Worm (Caenorhabditis elegans) whole organism, L3 larva: ENCODE measurements around the gene chin-1.

Experiments
- R02D3.7 ChIP-seq: fragments of 150-350 bp; optimal IDR thresholded peaks from 2 replicates; lab custom pipeline; 2014; ENCODE audit warnings: missing biosample characterization, missing genetic modification characterization
- ZK546.5 ChIP-seq: sonication (generic microtip); optimal IDR thresholded peaks from 2 replicates; lab custom pipeline; 2017; ENCODE audit warnings: missing biosample characterization, missing genetic modification characterization
- aly-2 ChIP-seq: fragments of 150-350 bp; optimal IDR thresholded peaks from 2 replicates; lab custom pipeline; 2014; ENCODE audit warnings: missing biosample characterization, missing genetic modification characterization
- ama-1 ChIP-seq: fragments of 150-350 bp; optimal IDR thresholded peaks from 2 replicates; lab custom pipeline; 2018
- ceh-16 ChIP-seq: sonication (generic microtip); optimal IDR thresholded peaks from 2 replicates; lab custom pipeline; 2017; ENCODE audit warnings: missing biosample characterization, missing genetic modification characterization
- ceh-82 ChIP-seq: fragments of 150-350 bp; optimal IDR thresholded peaks from 2 replicates; lab custom pipeline; 2014; ENCODE audit warnings: missing biosample characterization, missing genetic modification characterization
- ceh-9 ChIP-seq: sonication (generic microtip); optimal IDR thresholded peaks from 2 replicates; lab custom pipeline; 2018; ENCODE audit warnings: missing biosample characterization, missing genetic modification characterization
- daf-12 ChIP-seq: fragments of 150-350 bp; optimal IDR thresholded peaks from 2 replicates; lab custom pipeline; 2014; ENCODE audit warnings: missing biosample characterization, missing genetic modification reagents, missing genetic modification characterization
- egl-27 ChIP-seq: sonication (generic microtip); optimal IDR thresholded peaks from 4 replicates; lab custom pipeline; 2017; ENCODE audit warnings: missing biosample characterization, missing genetic modification reagents, missing genetic modification characterization
- egl-5 ChIP-seq: fragments of 150-350 bp; optimal IDR thresholded peaks from 2 replicates; lab custom pipeline; 2017; ENCODE audit warnings: missing biosample characterization, missing genetic modification reagents, missing genetic modification characterization, inconsistent platforms
- elt-1 ChIP-seq: fragments of 150-350 bp; optimal IDR thresholded peaks from 2 replicates; lab custom pipeline; 2014; ENCODE audit warnings: missing biosample characterization, missing genetic modification characterization
- elt-3 ChIP-seq, 3 experiments: fragments of 150-350 bp in 1 of 3; sonication (generic microtip) in 2 of 3; optimal IDR thresholded peaks; 2 replicates in 2 of 3; 4 replicates in 1 of 3; lab custom pipeline; 2014 to 2017; ENCODE audit warnings: missing biosample characterization in 3 of 3, missing genetic modification characterization in 3 of 3
- fkh-10 ChIP-seq: sonication (generic microtip); optimal IDR thresholded peaks from 2 replicates; lab custom pipeline; 2017; ENCODE audit warnings: missing biosample characterization, missing genetic modification reagents, missing genetic modification characterization
- fkh-2 ChIP-seq: fragments of 150-350 bp; optimal IDR thresholded peaks from 2 replicates; lab custom pipeline; 2014; ENCODE audit warnings: missing biosample characterization, missing genetic modification reagents, missing genetic modification characterization
- fos-1 ChIP-seq: fragments of 150-350 bp; optimal IDR thresholded peaks from 2 replicates; lab custom pipeline; 2014; ENCODE audit warnings: missing biosample characterization, missing genetic modification characterization
- hmg-11 ChIP-seq: sonication (generic microtip); optimal IDR thresholded peaks from 2 replicates; lab custom pipeline; 2016; ENCODE audit warnings: missing genetic modification characterization, missing compliant biosample characterization
- jun-1 ChIP-seq: fragments of 150-350 bp; optimal IDR thresholded peaks from 2 replicates; lab custom pipeline; 2014; ENCODE audit warnings: missing biosample characterization, missing genetic modification reagents, missing genetic modification characterization
- lin-39 ChIP-seq: fragments of 150-350 bp; optimal IDR thresholded peaks from 2 replicates; lab custom pipeline; 2018; ENCODE audit warnings: missing biosample characterization, missing genetic modification reagents, missing genetic modification characterization
- lsy-12 ChIP-seq: sonication (generic microtip); optimal IDR thresholded peaks from 2 replicates; lab custom pipeline; 2016; ENCODE audit warnings: mild to moderate bottlenecking, missing genetic modification characterization, missing compliant biosample characterization
- mdl-1 ChIP-seq: fragments of 150-350 bp; optimal IDR thresholded peaks from 2 replicates; lab custom pipeline; 2014; ENCODE audit warnings: missing biosample characterization, missing genetic modification characterization
- mml-1 ChIP-seq: fragments of 150-350 bp; sonication (generic microtip); optimal IDR thresholded peaks from 3 replicates; lab custom pipeline; 2014; ENCODE audit warnings: missing biosample characterization, missing genetic modification characterization
- nfya-1 ChIP-seq: sonication (generic microtip); optimal IDR thresholded peaks from 2 replicates; lab custom pipeline; 2017; ENCODE audit warnings: missing genetic modification characterization, mild to moderate bottlenecking, missing compliant biosample characterization, antibody characterized with exemption, moderate library complexity; ENCODE audit not compliant: insufficient read depth
- nhr-11 ChIP-seq: fragments of 150-350 bp; optimal IDR thresholded peaks from 2 replicates; lab custom pipeline; 2014; ENCODE audit warnings: missing biosample characterization, missing genetic modification characterization
- nhr-237 ChIP-seq: fragments of 150-350 bp; optimal IDR thresholded peaks from 2 replicates; lab custom pipeline; 2014; ENCODE audit warnings: missing biosample characterization, missing genetic modification characterization
- nhr-25 ChIP-seq: sonication (generic microtip); optimal IDR thresholded peaks from 2 replicates; lab custom pipeline; 2017; ENCODE audit warnings: missing biosample characterization, missing genetic modification characterization
- nhr-28 ChIP-seq: fragments of 150-350 bp; optimal IDR thresholded peaks from 2 replicates; lab custom pipeline; 2014; ENCODE audit warnings: missing biosample characterization, missing genetic modification characterization
- nhr-43 ChIP-seq: sonication (generic microtip); optimal IDR thresholded peaks from 2 replicates; lab custom pipeline; 2016; ENCODE audit warnings: mild to moderate bottlenecking, missing genetic modification characterization, missing compliant biosample characterization; ENCODE audit not compliant: poor library complexity, severe bottlenecking
- nhr-67 ChIP-seq: fragments of 150-350 bp; optimal IDR thresholded peaks from 2 replicates; lab custom pipeline; 2014; ENCODE audit warnings: missing biosample characterization, missing genetic modification characterization
- nhr-76 ChIP-seq: fragments of 150-350 bp; sonication (generic microtip); optimal IDR thresholded peaks from 5 replicates; lab custom pipeline; 2014; ENCODE audit warnings: missing biosample characterization, missing genetic modification characterization
- nhr-77 ChIP-seq: fragments of 150-350 bp; optimal IDR thresholded peaks from 2 replicates; lab custom pipeline; 2014; ENCODE audit warnings: missing biosample characterization, missing genetic modification characterization
- pha-4 ChIP-seq: fragments of 150-350 bp; optimal IDR thresholded peaks from 2 replicates; lab custom pipeline; 2014; ENCODE audit warnings: missing biosample characterization, missing genetic modification reagents, missing genetic modification characterization
- pqm-1 ChIP-seq: fragments of 150-350 bp; optimal IDR thresholded peaks from 2 replicates; lab custom pipeline; 2017; ENCODE audit warnings: missing biosample characterization, missing genetic modification characterization, inconsistent platforms
- sea-2 ChIP-seq: fragments of 150-350 bp; sonication (generic microtip); optimal IDR thresholded peaks from 4 replicates; lab custom pipeline; 2014; ENCODE audit warnings: missing biosample characterization, missing genetic modification reagents, missing genetic modification characterization
- snpc-4 ChIP-seq: fragments of 150-350 bp; optimal IDR thresholded peaks from 2 replicates; lab custom pipeline; 2014; ENCODE audit warnings: missing biosample characterization, missing genetic modification characterization
- tbx-2 ChIP-seq: sonication (generic microtip); optimal IDR thresholded peaks from 2 replicates; lab custom pipeline; 2016; ENCODE audit warnings: mild to moderate bottlenecking, missing genetic modification characterization, missing compliant biosample characterization
- unc-39 ChIP-seq: sonication (generic microtip); optimal IDR thresholded peaks from 4 replicates; lab custom pipeline; 2017; ENCODE audit warnings: missing biosample characterization, missing genetic modification characterization
- unc-62 ChIP-seq: fragments of 150-350 bp; sonication (generic microtip); optimal IDR thresholded peaks from 4 replicates; lab custom pipeline; 2014; ENCODE audit warnings: missing biosample characterization, missing genetic modification reagents, missing genetic modification characterization
- ztf-4 ChIP-seq: fragments of 150-350 bp; optimal IDR thresholded peaks from 2 replicates; lab custom pipeline; 2014; ENCODE audit warnings: missing biosample characterization, missing genetic modification characterization

chin-1 gene

ce11 chrIII:1009775-1010174, 27.2 kb downstream of the chin-1 start, which contains the start of gene clc-24:
Gene clc-24 (plus strand): TSS chrIII:1010037.
- TF ChIP-seq aly-2 (tag; lab: Kevin White, UChicago) (no peak), unc-62 (GFP tag; lab: Kevin White, UChicago) (no peak), mdl-1 (no peak), elt-1 (tag; lab: Kevin White, UChicago) (no peak), nhr-76 (tag; lab: Kevin White, UChicago) (no peak), fos-1 (tag; lab: Kevin White, UChicago) (no peak), nhr-25 (no peak), fkh-2 (tag; lab: Kevin White, UChicago) (no peak), nfya-1 (tag; lab: Kevin White, UChicago) (no peak), lin-39 (tag; lab: Kevin White, UChicago) (no peak), egl-27 (no peak), pha-4 (tag; lab: Kevin White, UChicago) (no peak), ceh-16 (tag; lab: Kevin White, UChicago) (no peak), snpc-4 (tag; lab: Kevin White, UChicago) (no peak), ceh-82 (tag; lab: Kevin White, UChicago) (no peak), hmg-11 (tag; lab: Kevin White, UChicago) (no peak), elt-3 (tag; optimal IDR thresholded peaks at IDR 0.05; lab: Kevin White, UChicago) (no peak), R02D3.7 (tag; lab: Kevin White, UChicago) (no peak)

- no peak for TF ChIP-seq lsy-12 (tag; lab: Kevin White, UChicago)
- TF ChIP-seq egl-27, result no peak
- TF ChIP-seq elt-3 (tag; optimal IDR thresholded peaks at IDR 0.05; lab: Kevin White, UChicago), result no peak
- no peak for TF ChIP-seq ceh-9 (tag; lab: Kevin White, UChicago)
- no peak for TF ChIP-seq elt-1 (tag; lab: Kevin White, UChicago)
- TF ChIP-seq jun-1, result no peak
These were observed 28.9 kb downstream of the chin-1 start, which contains the start of gene clc-27 for ce11 chrIII:1008091-1008490. Gene clc-27 (plus strand): TSS chrIII:1008391.

- no peak for TF ChIP-seq mml-1 (tag; lab: Kevin White, UChicago)
- no peak for TF ChIP-seq fos-1 (tag; lab: Kevin White, UChicago)
- no peak for TF ChIP-seq unc-39
- no peak for TF ChIP-seq ztf-4
- TF ChIP-seq snpc-4 (tag; lab: Kevin White, UChicago), result no peak
- no peak for TF ChIP-seq nhr-237 (tag; lab: Kevin White, UChicago)
- no peak for TF ChIP-seq ceh-16 (tag; lab: Kevin White, UChicago)
- no peak for TF ChIP-seq hmg-11 (tag; lab: Kevin White, UChicago)
- no peak for TF ChIP-seq nfya-1 (tag; lab: Kevin White, UChicago)
- no peak for TF ChIP-seq pqm-1 (tag; lab: Kevin White, UChicago)
- no peak for TF ChIP-seq ceh-9 (tag; lab: Kevin White, UChicago)
- no peak for TF ChIP-seq nhr-76 (tag; lab: Kevin White, UChicago)
- no peak for TF ChIP-seq lin-39 (tag; lab: Kevin White, UChicago)
- no peak for TF ChIP-seq fkh-10 (GFP tag; lab: Kevin White, UChicago)
- TF ChIP-seq nhr-77, result no peak
- no peak for TF ChIP-seq sea-2 (GFP tag; lab: Kevin White, UChicago)
- TF ChIP-seq daf-12, result no peak
These were observed 29.7 kb downstream of the chin-1 start for ce11 chrIII:1007143-1007905.

ce11 chrIII:1004464-1004863, 32.5 kb downstream of the chin-1 start:
- TF ChIP-seq nhr-43 (no peak), nhr-11 (tag; lab: Kevin White, UChicago) (no peak), elt-1 (tag; lab: Kevin White, UChicago) (no peak), unc-39 (no peak), tbx-2 (tag; lab: Kevin White, UChicago) (no peak), unc-62 (GFP tag; lab: Kevin White, UChicago) (no peak), mdl-1 (no peak), egl-5 (tag; lab: Kevin White, UChicago) (no peak), aly-2 (tag; lab: Kevin White, UChicago) (no peak), nfya-1 (tag; lab: Kevin White, UChicago) (no peak), nhr-28 (tag; lab: Kevin White, UChicago) (no peak), ZK546.5 (no peak), nhr-67 (tag; lab: Kevin White, UChicago) (no peak), ztf-4 (no peak), ama-1 (lab: Kevin White, UChicago) (no peak), nhr-77 (no peak), elt-3 (tag; optimal IDR thresholded peaks at IDR 0.05; lab: Kevin White, UChicago) (no peak), pha-4 (tag; lab: Kevin White, UChicago) (no peak)
